Worm (Caenorhabditis elegans): ENCODE measurements around the gene srxa-4.

Gene srxa-4

DNA sequence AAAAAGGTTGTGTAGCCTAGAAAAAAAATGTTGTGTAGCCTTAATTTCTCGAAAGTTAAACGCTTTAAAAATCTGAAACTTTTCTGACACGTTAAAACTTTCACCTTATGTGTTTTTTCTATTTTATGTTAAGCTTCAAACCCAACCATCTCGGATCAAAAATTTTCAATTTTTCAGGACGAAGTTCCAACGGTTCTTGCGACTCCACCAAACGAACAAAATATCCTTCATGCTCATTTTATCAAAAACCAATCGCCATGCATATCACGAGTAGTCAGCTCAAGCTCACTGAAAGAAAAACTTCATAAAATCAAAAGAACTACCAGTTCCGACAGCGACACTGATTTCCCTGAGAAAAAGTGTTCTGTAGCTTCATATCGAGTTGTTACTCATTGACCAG, 16.2 kb downstream of the srxa-4 start:
- TF ChIP-seq ztf-16 (tag; optimal IDR thresholded peaks at IDR 0.05) (no peak), tbx-7 (tag; optimal IDR thresholded peaks at IDR 0.05) (no peak), gmeb-2 (tag; optimal IDR thresholded peaks at IDR 0.05) (no peak), lim-6 (tag; optimal IDR thresholded peaks at IDR 0.05) (no peak), ceh-24 (tag; optimal IDR thresholded peaks at IDR 0.05) (no peak), hlh-30 (tag; optimal IDR thresholded peaks at IDR 0.05; ENCODE audit: insufficient read depth) (no peak), ahr-1 (tag; optimal IDR thresholded peaks at IDR 0.05) (no peak), ceh-6 (GFP tag; optimal IDR thresholded peaks at IDR 0.05) (no peak), lin-11 (tag; optimal IDR thresholded peaks at IDR 0.05) (no peak), mec-3 (tag; optimal IDR thresholded peaks at IDR 0.05; ENCODE audit: borderline replicate concordance) (no peak), zip-5 (tag; optimal IDR thresholded peaks at IDR 0.05) (no peak), T23F11.4 (GFP tag; optimal IDR thresholded peaks at IDR 0.05) (no peak), ceh-48 (tag; optimal IDR thresholded peaks at IDR 0.05) (no peak), nhr-11 (tag; optimal IDR thresholded peaks at IDR 0.05) (no peak)

DNA sequence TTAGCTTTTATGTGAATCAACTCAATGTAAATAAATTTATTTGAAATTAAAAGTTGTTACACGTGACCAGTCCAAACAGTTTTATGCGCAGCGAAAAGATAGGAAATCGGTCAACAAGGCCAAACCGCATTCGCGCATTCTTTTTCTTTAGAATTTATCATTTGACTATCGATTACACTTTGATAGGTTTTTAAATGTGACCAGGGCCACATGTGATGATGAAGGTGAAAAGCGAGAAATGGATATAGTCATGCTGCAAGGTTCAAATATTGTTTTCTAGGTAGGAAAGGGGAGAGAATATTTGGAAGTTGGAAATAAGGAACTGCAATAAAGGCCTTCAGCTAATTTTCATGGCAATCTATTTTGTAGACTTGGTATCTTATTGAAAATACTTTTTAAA, 16.6 kb downstream of the srxa-4 start:
- TF ChIP-seq ceh-22 (tag; optimal IDR thresholded peaks at IDR 0.05) (no peak), C38D4.7 (GFP tag; optimal IDR thresholded peaks at IDR 0.05) (no peak), pqm-1 (tag; optimal IDR thresholded peaks at IDR 0.05) (no peak), hlh-13 (GFP tag; optimal IDR thresholded peaks at IDR 0.05) (no peak), C08G9.2 (tag; optimal IDR thresholded peaks at IDR 0.05) (no peak), ceh-34 (tag; optimal IDR thresholded peaks at IDR 0.05) (no peak), ets-4 (tag; optimal IDR thresholded peaks at IDR 0.05) (no peak), ceh-30 (tag; optimal IDR thresholded peaks at IDR 0.05) (no peak), unc-86 (tag; optimal IDR thresholded peaks at IDR 0.05) (no peak), dve-1 (tag; optimal IDR thresholded peaks at IDR 0.05) (no peak), elt-4 (tag; optimal IDR thresholded peaks at IDR 0.05) (no peak), dmd-4 (tag; optimal IDR thresholded peaks at IDR 0.05; ENCODE audit: borderline replicate concordance) (no peak), pha-2 (tag; optimal IDR thresholded peaks at IDR 0.05) (no peak), fkh-10 (GFP tag; optimal IDR thresholded peaks at IDR 0.05) (no peak), sdc-2 (tag; optimal IDR thresholded peaks at IDR 0.05) (no peak), zip-5 (tag; optimal IDR thresholded peaks at IDR 0.05) (no peak), rnt-1 (tag; optimal IDR thresholded peaks at IDR 0.05) (no peak), odd-2 (tag; optimal IDR thresholded peaks at IDR 0.05) (no peak)

ce11 chrV:7437538-7437937, 17.3 kb downstream of the srxa-4 start, which contains the start of gene F25E5.9:
Gene F25E5.9 (minus strand): TSS chrV:7437919.
- TF ChIP-seq lim-6 (tag; optimal IDR thresholded peaks at IDR 0.05) = no peak
- no peak for TF ChIP-seq ceh-18 (tag; optimal IDR thresholded peaks at IDR 0.05)
- no peak for TF ChIP-seq ceh-6 (GFP tag; optimal IDR thresholded peaks at IDR 0.05)
- no peak for TF ChIP-seq elt-2 (tag; optimal IDR thresholded peaks at IDR 0.05)
- TF ChIP-seq pha-4 (tag; optimal IDR thresholded peaks at IDR 0.05) = no peak
- no peak for TF ChIP-seq mec-3 (tag; optimal IDR thresholded peaks at IDR 0.05; ENCODE audit: borderline replicate concordance)
- TF ChIP-seq ceh-22 (tag; optimal IDR thresholded peaks at IDR 0.05) = no peak
- TF ChIP-seq eyg-1 (tag; optimal IDR thresholded peaks at IDR 0.05) = no peak
- TF ChIP-seq hlh-13 (GFP tag; optimal IDR thresholded peaks at IDR 0.05) = no peak
- TF ChIP-seq fax-1 (tag; optimal IDR thresholded peaks at IDR 0.05) = no peak
- TF ChIP-seq odd-2 (tag; optimal IDR thresholded peaks at IDR 0.05) = no peak
- TF ChIP-seq ceh-48 (tag; optimal IDR thresholded peaks at IDR 0.05) = no peak
- TF ChIP-seq che-1 (tag; optimal IDR thresholded peaks at IDR 0.05) = no peak
- TF ChIP-seq ref-2 (tag; optimal IDR thresholded peaks at IDR 0.05) = no peak
- TF ChIP-seq ceh-14 (tag; optimal IDR thresholded peaks at IDR 0.05) = no peak
- TF ChIP-seq rnt-1 (tag; optimal IDR thresholded peaks at IDR 0.05) = no peak
- TF ChIP-seq syd-9 (tag; optimal IDR thresholded peaks at IDR 0.05) = no peak
- no peak for TF ChIP-seq ceh-34 (tag; optimal IDR thresholded peaks at IDR 0.05)
- no peak for TF ChIP-seq unc-3 (GFP tag; conservative IDR thresholded peaks at IDR 0.05)
- no peak for TF ChIP-seq unc-3 (tag; optimal IDR thresholded peaks at IDR 0.05)

Data from whole organism, late embryonic.